Worm (Caenorhabditis elegans): ENCODE measurements around the gene nstp-1.

The nstp-1 gene

DNA sequence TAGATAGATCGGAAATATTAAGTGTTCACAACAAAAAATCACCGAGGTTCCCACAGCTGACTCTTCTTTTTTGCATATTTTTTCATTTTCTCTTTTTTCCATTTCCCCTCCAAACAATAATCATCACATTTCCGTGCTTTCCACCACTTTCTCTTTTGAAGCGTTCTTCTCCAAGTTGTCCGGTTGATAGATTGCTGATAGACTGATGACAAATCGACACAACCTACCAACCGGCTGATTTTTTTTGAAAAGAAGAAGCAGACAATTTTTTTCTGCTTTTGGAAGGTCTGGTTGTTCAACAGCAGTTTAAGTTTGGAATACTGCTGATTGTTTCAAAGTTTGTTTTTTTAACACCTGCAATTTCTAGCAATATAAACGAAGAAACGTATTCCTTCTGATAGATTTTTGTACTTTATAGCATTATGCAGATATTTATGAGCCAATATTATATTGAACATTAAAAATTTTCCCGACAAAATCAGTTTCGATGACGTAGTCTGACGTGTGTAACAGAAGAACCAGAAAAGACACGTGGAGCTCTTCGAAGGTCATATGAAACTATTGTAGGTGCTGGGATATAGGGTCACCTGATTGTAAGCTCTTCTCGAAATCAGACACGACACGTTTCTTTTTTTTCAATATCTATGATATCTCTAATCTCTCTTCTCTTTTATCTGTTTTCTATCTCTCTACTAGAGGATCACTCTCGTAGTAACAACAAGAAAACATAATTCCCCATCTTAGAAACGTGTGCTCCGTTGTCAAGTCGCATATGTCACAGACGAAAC, 9.9 kb upstream of the nstp-1 start:
- TF ChIP-seq rec-8 (tag; optimal IDR thresholded peaks at IDR 0.05): no peak
- peak; percentile 62 for TF ChIP-seq nhr-80 (tag; optimal IDR thresholded peaks at IDR 0.05)
- TF ChIP-seq let-607 (tag; optimal IDR thresholded peaks at IDR 0.05): peak in 1 of 2 experiments; percentile 24

DNA sequence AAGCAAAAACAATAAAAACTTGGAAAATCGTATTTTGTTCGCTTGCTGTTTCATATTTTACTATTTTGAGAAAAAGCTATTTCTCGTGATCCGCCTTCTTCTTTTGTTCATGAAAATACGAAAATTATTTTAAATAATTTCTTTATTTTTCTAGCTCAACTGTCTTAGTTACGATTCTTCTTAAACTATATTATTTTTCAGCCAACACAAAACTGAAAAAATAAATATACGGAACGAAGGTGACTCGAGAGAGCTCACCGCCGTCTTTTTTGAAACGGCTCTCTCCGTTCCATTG, 9.4 kb upstream of the nstp-1 start, which contains the start of gene pdzd-8:
Gene pdzd-8 (plus strand): TSS at position 196 of the 295 bp plus-strand sequence.
- TF ChIP-seq F33H1.4 (GFP tag; IDR thresholded peaks at IDR 0.05): no peak
- TF ChIP-seq Y67H2A.10 (GFP tag; conservative IDR thresholded peaks at IDR 0.05): no peak
- no peak for TF ChIP-seq dpff-1 (tag; optimal IDR thresholded peaks at IDR 0.05)
- TF ChIP-seq ztf-3 (GFP tag; optimal IDR thresholded peaks at IDR 0.05): no peak
- no peak for TF ChIP-seq aptf-2 (GFP tag; conservative IDR thresholded peaks at IDR 0.05)
- no peak for TF ChIP-seq C17E4.6 (GFP tag; IDR thresholded peaks at IDR 0.05)
- no peak for TF ChIP-seq cebp-2 (GFP tag; IDR thresholded peaks at IDR 0.05)
- TF ChIP-seq him-1 (tag; optimal IDR thresholded peaks at IDR 0.05): no peak
- no peak for TF ChIP-seq hsf-1 (GFP tag; IDR thresholded peaks at IDR 0.05)
- TF ChIP-seq nhr-120 (GFP tag; IDR thresholded peaks at IDR 0.05): no peak
- no peak for TF ChIP-seq F23B12.7 (tag; optimal IDR thresholded peaks at IDR 0.05; ENCODE audit: insufficient read depth)
- no peak for TF ChIP-seq lir-1 (GFP tag; conservative IDR thresholded peaks at IDR 0.05)
- no peak for TF ChIP-seq Y95B8A.8 (GFP tag; IDR thresholded peaks at IDR 0.05)
- no peak for TF ChIP-seq F52B5.7 (tag; optimal IDR thresholded peaks at IDR 0.05)
- no peak for TF ChIP-seq ztf-26 (tag; optimal IDR thresholded peaks at IDR 0.05)
- no peak for TF ChIP-seq B0035.1 (tag; optimal IDR thresholded peaks at IDR 0.05)
- no peak for TF ChIP-seq madf-3 (GFP tag; IDR thresholded peaks at IDR 0.05)
- TF ChIP-seq F55B11.4 (tag; optimal IDR thresholded peaks at IDR 0.05; ENCODE audit: borderline replicate concordance, insufficient read depth): no peak
- TF ChIP-seq ceh-100 (GFP tag; IDR thresholded peaks at IDR 0.05): no peak
- TF ChIP-seq ceh-40 (GFP tag; IDR thresholded peaks at IDR 0.05): no peak

DNA sequence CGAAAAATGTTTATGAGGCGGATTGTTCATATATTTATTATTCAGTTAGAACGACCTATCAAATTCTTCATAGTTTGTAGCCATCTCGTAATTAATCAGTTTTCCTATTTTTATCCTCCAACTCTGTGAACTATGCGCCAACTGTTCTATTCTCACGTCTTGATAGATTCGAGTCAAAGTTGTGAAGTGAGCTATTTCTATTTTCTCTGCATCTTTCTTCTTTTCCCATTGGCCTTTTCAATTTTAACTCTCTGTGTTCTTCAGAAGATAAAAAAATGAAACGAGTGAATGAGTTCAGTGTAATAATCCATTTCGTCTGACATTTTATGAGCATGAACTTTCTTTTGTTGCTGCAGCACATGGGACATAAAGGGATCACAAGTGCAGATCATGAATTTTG, 6.6 kb upstream of the nstp-1 start:
- TF ChIP-seq ccch-3 (GFP tag; optimal IDR thresholded peaks at IDR 0.05): no peak
- no peak for TF ChIP-seq F57A8.1 (GFP tag; optimal IDR thresholded peaks at IDR 0.05)
- no peak for TF ChIP-seq hrde-1 (tag; optimal IDR thresholded peaks at IDR 0.05; ENCODE audit: borderline replicate concordance)
- TF ChIP-seq chd-7 (tag; optimal IDR thresholded peaks at IDR 0.05): no peak
- no peak for TF ChIP-seq zim-3 (tag; optimal IDR thresholded peaks at IDR 0.05)
- TF ChIP-seq bed-1 (GFP tag; IDR thresholded peaks at IDR 0.05): no peak

DNA sequence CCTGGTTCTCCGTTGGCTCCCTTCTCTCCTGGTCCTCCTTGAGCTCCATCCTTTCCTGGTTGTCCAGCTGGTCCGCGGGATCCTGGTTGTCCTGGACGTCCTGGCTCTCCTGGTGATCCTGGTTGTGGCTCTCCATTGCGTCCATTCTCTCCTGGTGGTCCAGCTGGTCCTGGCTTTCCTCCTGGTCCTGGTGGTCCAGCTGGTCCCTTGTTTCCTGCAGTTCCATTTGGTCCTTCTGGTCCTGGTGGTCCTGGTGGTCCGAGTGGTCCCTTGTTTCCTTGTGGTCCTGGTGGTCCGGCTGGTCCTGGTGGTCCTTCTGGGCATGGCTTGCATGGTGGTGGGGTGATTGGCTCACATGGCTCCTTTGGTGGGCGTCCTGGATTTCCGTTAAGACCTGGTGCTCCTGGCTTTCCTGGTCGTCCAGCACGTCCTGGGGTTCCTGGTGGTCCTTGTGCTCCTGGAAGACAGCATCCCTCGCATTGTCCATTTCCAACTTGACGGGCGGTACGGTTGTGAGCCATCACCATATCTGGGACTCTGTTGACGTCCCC, 5.5 kb upstream of the nstp-1 start:
- TF ChIP-seq ztf-18 (tag; optimal IDR thresholded peaks at IDR 0.05): no peak
- 0 out of 2 replicates have a peak, but pooled peaks have one; percentile 16 for TF ChIP-seq dox-1 (GFP tag; IDR thresholded peaks at IDR 0.05)
- peak; percentile 9 for TF ChIP-seq F52B5.7 (tag; optimal IDR thresholded peaks at IDR 0.05)
- TF ChIP-seq cebp-2 (GFP tag; IDR thresholded peaks at IDR 0.05): no peak
- TF ChIP-seq ztf-3 (GFP tag; optimal IDR thresholded peaks at IDR 0.05): no peak
- TF ChIP-seq hlh-26 (GFP tag; conservative IDR thresholded peaks at IDR 0.05): no peak
- TF ChIP-seq lin-26 (GFP tag; IDR thresholded peaks at IDR 0.05): 0 out of 2 replicates have a peak, but pooled peaks have one; percentile 30
- TF ChIP-seq F39B2.1 (GFP tag; IDR thresholded peaks at IDR 0.05): no peak
- no peak for TF ChIP-seq hmg-20 (GFP tag; IDR thresholded peaks at IDR 0.05)
- no peak for TF ChIP-seq nhr-179 (tag; optimal IDR thresholded peaks at IDR 0.05)
- no peak for TF ChIP-seq nfya-2 (GFP tag; IDR thresholded peaks at IDR 0.05)
- TF ChIP-seq F33H1.4 (GFP tag; IDR thresholded peaks at IDR 0.05): no peak
- no peak for TF ChIP-seq B0035.1 (tag; optimal IDR thresholded peaks at IDR 0.05)
- no peak for TF ChIP-seq F55B11.4 (tag; optimal IDR thresholded peaks at IDR 0.05; ENCODE audit: borderline replicate concordance, insufficient read depth)
- no peak for TF ChIP-seq madf-6 (GFP tag; IDR thresholded peaks at IDR 0.05)
- TF ChIP-seq ztf-26 (tag; optimal IDR thresholded peaks at IDR 0.05): peak; percentile 5
- no peak for TF ChIP-seq nhr-80 (tag; optimal IDR thresholded peaks at IDR 0.05)
- no peak for TF ChIP-seq F22D6.2 (tag; optimal IDR thresholded peaks at IDR 0.05)
- no peak for TF ChIP-seq nfya-1 (tag; optimal IDR thresholded peaks at IDR 0.05; ENCODE audit: borderline replicate concordance, insufficient read depth)
- TF ChIP-seq Y67H2A.10 (GFP tag; conservative IDR thresholded peaks at IDR 0.05): no peak
- peak; percentile 0 for TF ChIP-seq hrde-1 (tag; optimal IDR thresholded peaks at IDR 0.05; ENCODE audit: borderline replicate concordance)
- TF ChIP-seq lin-40 (tag; optimal IDR thresholded peaks at IDR 0.05): no peak

Data from whole organism, young adult.